Worm (Caenorhabditis elegans) whole organism, midembryonic: ENCODE measurements around the gene nas-28.

Experiments used
- T22C8.4 ChIP-seq: fragments of 200-800 bp; sonication (Bioruptor generic); IDR thresholded peaks from 2 replicates; pipeline ENCODE4 v1.3.6; 2022; ENCODE audit warnings: missing genetic modification characterization, missing compliant biosample characterization
- cog-1 ChIP-seq: sonication (generic microtip); optimal IDR thresholded peaks from 2 replicates; lab custom pipeline; 2016; ENCODE audit warnings: missing genetic modification characterization, missing compliant biosample characterization
- flt-1 ChIP-seq: fragments of 200-800 bp; sonication (Bioruptor generic); IDR thresholded peaks from 2 replicates; pipeline ENCODE4 v1.3.6; 2022; ENCODE audit warnings: missing genetic modification characterization, missing compliant biosample characterization
- ref-1 ChIP-seq: fragments of 200-800 bp; sonication (Bioruptor generic); conservative IDR thresholded peaks from 2 replicates; pipeline ENCODE4 v1.3.6; 2022; ENCODE audit warnings: missing genetic modification reagents, missing genetic modification characterization, missing compliant biosample characterization
- tab-1 ChIP-seq: fragments of 200-800 bp; sonication (Bioruptor generic); IDR thresholded peaks from 2 replicates; pipeline ENCODE4 v1.3.6; 2022; ENCODE audit warnings: missing genetic modification characterization, missing compliant biosample characterization
- ztf-23 ChIP-seq: fragments of 200-800 bp; sonication (Bioruptor generic); IDR thresholded peaks from 2 replicates; pipeline ENCODE4 v1.3.6; 2022; ENCODE audit warnings: missing genetic modification reagents, missing genetic modification characterization, missing compliant biosample characterization

DNA sequence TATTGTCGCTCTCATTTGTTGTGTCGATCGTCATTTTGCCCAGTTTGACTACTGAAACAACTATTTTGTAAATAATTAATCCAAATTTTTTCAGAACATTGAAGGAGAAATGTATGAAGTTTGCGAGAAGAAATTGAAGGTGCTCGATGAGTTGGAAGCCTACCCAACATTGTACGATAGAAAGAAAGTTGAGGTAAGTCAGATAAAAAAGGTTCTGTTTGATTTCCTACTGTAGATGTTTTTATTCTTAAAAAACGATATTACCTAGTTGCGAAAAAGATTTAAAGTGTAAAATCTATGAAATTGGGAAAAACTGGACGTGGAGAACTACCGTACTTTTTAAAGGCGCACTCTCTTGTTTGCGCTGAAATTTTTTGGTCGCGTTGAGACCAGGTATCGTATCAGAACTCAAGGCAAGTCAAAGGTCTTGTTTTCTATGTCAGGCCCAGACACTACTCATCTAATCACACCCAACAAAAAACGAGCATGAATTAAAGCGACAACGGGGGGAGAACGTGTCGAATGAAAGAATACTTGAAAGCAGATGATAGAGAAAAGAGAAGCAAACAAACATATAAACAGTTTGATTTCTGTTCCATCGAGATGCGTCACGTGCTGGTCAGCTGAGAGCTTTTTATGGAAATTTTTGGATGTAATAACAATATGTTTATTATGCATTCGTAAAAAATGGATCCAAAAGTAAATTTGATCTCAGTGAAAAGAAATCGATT, 14.4 kb downstream of the nas-28 start, which contains the start of gene efk-1:
- TF ChIP-seq flt-1 (GFP tag; lab: Robert Waterston, UW): no peak
- no peak for TF ChIP-seq cog-1 (tag; lab: Kevin White, UChicago)
- no peak for TF ChIP-seq T22C8.4 (GFP tag; lab: Robert Waterston, UW)
- no peak for TF ChIP-seq tab-1 (GFP tag; lab: Robert Waterston, UW)
- no peak for TF ChIP-seq ref-1 (GFP tag; lab: Robert Waterston, UW)
- TF ChIP-seq ztf-23 (GFP tag; lab: Robert Waterston, UW): no peak
